Worm (Caenorhabditis elegans): ENCODE measurements around the gene ntl-9.

ce11 chrIII:4913736-4914135 is 30.6 kb upstream of the ntl-9 start:
- TF ChIP-seq him-1 (tag; optimal IDR thresholded peaks at IDR 0.05) (no peak), W03F9.2 (tag; optimal IDR thresholded peaks at IDR 0.05) (no peak)

Data from whole organism, L4/young adult.